Worm (Caenorhabditis elegans): ENCODE data around the gene F40H3.2.

The F40H3.2 gene

DNA sequence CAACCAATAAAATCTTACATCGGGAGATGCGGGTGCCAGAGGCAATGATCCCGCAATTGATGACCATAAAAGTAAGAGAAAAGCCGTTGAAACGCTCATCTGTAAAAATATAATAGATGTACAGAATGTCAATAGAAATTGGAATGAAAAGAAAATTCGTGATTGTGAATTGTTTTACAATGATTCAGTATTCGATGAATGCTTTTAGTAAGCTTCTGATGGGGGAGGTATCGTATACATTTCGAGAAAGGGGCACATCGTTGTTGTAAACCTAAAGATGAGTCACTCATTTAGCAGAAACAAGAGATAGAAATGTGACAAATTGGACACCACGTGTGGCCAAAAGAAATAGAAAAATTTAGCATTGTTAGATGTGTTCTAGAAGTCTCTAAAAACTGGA lies 49.1 kb downstream of the F40H3.2 start, which contains the start of gene C30B5.6:
C30B5.6 (minus strand) TSS at position 101 of the 400 bp plus-strand sequence.
- TF ChIP-seq drap-1 (GFP tag; optimal IDR thresholded peaks at IDR 0.05), result no peak
- no peak for TF ChIP-seq lin-13 (tag; optimal IDR thresholded peaks at IDR 0.05)
- no peak for TF ChIP-seq nhr-28 (tag; optimal IDR thresholded peaks at IDR 0.05)
- TF ChIP-seq cnd-1 (tag; optimal IDR thresholded peaks at IDR 0.05), result no peak
- no peak for TF ChIP-seq blmp-1 (tag; optimal IDR thresholded peaks at IDR 0.05)
- no peak for TF ChIP-seq hlh-1 (tag; optimal IDR thresholded peaks at IDR 0.05)
- TF ChIP-seq unc-62 (GFP tag; optimal IDR thresholded peaks at IDR 0.05), result no peak
- TF ChIP-seq ham-2 (GFP tag; optimal IDR thresholded peaks at IDR 0.05), result no peak
- TF ChIP-seq ces-1 (GFP tag; optimal IDR thresholded peaks at IDR 0.05), result no peak
- no peak for TF ChIP-seq nhr-76 (tag; optimal IDR thresholded peaks at IDR 0.05)
- TF ChIP-seq ztf-11 (tag; optimal IDR thresholded peaks at IDR 0.05), result no peak
- TF ChIP-seq mls-2 (tag; optimal IDR thresholded peaks at IDR 0.05), result no peak
- TF ChIP-seq tbx-8 (GFP tag; optimal IDR thresholded peaks at IDR 0.05), result no peak
- no peak for TF ChIP-seq zip-8 (tag; optimal IDR thresholded peaks at IDR 0.05)
- TF ChIP-seq snpc-4 (tag; optimal IDR thresholded peaks at IDR 0.05), result no peak
- no peak for TF ChIP-seq elt-1 (tag; optimal IDR thresholded peaks at IDR 0.05; ENCODE audit: borderline replicate concordance, insufficient read depth)
- no peak for TF ChIP-seq bed-3 (GFP tag; optimal IDR thresholded peaks at IDR 0.05)
- TF ChIP-seq elt-3 (tag; optimal IDR thresholded peaks at IDR 0.05), result no peak
- no peak for TF ChIP-seq unc-120 (tag; optimal IDR thresholded peaks at IDR 0.05; ENCODE audit: poor library complexity, severe bottlenecking)
- no peak for TF ChIP-seq lin-32 (GFP tag; optimal IDR thresholded peaks at IDR 0.05)

DNA sequence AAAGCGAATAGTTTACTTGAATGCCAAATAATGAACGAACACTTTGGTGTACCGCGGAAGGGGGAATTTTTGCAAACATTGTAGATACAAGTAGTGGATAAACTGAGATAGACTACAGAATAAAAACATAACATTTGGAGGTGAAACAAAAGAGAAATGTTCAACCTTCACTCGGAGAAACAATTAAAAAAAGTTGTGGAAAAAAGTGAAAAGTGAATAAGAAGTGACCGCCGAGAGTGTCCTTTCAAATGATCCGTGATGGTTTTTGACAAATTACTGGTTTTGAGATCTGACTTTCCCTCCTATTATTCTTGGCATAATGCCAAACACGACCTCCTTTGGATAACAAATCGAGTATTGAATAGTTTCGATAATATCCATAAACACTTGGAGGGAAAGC lies 50.3 kb downstream of the F40H3.2 start:
- TF ChIP-seq nhr-2 (tag; optimal IDR thresholded peaks at IDR 0.05) (no peak), nhr-237 (tag; optimal IDR thresholded peaks at IDR 0.05) (no peak)
